Worm (Caenorhabditis elegans): ENCODE results near the gene F58G11.4.

ce11 chrV:13624424-13624823 is 48.0 kb upstream of the F58G11.4 start, which contains the start of gene F53F4.11:
- TF ChIP-seq ztf-23 (GFP tag; IDR thresholded peaks at IDR 0.05) (no peak), ztf-29 (GFP tag; IDR thresholded peaks at IDR 0.05) (no peak)

Measured in whole organism, midembryonic.